Worm (Caenorhabditis elegans): ENCODE results near the gene mrp-1.

DNA sequence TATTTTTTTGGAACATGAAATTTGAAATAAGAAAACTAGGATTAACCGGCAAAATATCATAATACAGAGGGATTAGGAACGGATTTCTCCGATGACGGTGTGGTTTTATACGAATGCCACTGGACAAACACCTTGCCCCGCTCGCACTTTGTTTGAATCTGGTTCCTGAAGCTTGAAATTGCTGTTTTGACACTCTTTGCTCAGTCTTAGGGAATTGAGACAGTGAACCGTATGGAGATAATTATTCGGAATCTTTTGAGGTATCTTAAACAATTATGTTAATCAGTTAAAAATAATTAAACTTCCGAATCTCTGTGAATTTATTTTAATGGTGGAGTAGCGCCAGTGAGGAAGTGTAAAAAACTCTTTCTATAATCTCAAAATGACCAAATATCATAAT is 11.8 kb upstream of the mrp-1 start, which contains the start of gene F13C5.3:
- TF ChIP-seq elt-1 (tag; optimal IDR thresholded peaks at IDR 0.05) (no peak), F13H6.1 (tag; optimal IDR thresholded peaks at IDR 0.05) (no peak), nhr-12 (tag; optimal IDR thresholded peaks at IDR 0.05) (no peak), mdl-1 (tag; optimal IDR thresholded peaks at IDR 0.05) (no peak), lsy-2 (tag; optimal IDR thresholded peaks at IDR 0.05) (no peak), ztf-11 (tag; optimal IDR thresholded peaks at IDR 0.05) (no peak)

All from whole organism, L2 larva.